Worm (Caenorhabditis elegans) whole organism, midembryonic: ENCODE measurements around the gene T10D4.14.

Source experiments
- cog-1 ChIP-seq: sonication (generic microtip); optimal IDR thresholded peaks from 2 replicates; lab custom pipeline; 2016; ENCODE audit warnings: missing genetic modification characterization, missing compliant biosample characterization
- flt-1 ChIP-seq: fragments of 200-800 bp; sonication (Bioruptor generic); IDR thresholded peaks from 2 replicates; pipeline ENCODE4 v1.3.6; 2022; ENCODE audit warnings: missing genetic modification characterization, missing compliant biosample characterization
- ztf-23 ChIP-seq: fragments of 200-800 bp; sonication (Bioruptor generic); IDR thresholded peaks from 2 replicates; pipeline ENCODE4 v1.3.6; 2022; ENCODE audit warnings: missing genetic modification reagents, missing genetic modification characterization, missing compliant biosample characterization

ce11 chrII:3113934-3114333 is 37.6 kb downstream of the T10D4.14 start, which contains the start of gene clec-123:
- TF ChIP-seq flt-1 (GFP tag; lab: Robert Waterston, UW) (no peak), ztf-23 (no peak), cog-1 (tag; lab: Kevin White, UChicago) (no peak)
